Worm (Caenorhabditis elegans): Measurements from ENCODE around the gene srx-136.

DNA sequence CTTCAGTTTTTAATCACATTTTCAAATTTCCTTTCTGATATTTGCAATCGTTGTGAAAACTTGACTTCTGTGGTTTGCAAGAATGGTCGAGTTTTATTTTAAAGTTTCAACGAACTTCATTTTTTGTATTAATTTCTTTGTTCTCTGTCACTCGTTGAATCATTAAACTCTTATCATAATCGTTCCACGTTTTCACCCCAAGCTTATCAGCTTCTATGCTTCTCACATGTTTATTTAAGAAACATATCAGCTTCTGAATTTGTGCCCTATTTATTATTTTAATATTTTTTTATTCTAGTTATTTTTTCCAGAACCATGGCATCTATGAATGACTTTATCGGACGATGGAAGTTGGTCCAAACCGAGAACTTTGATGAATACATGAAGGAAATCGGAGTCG lies 22.0 kb downstream of the srx-136 start, which contains the start of gene lbp-7:
- TF ChIP-seq nhr-27 (tag; optimal IDR thresholded peaks at IDR 0.05) (no peak), attf-5 (GFP tag; optimal IDR thresholded peaks at IDR 0.05) (no peak), let-607 (tag; optimal IDR thresholded peaks at IDR 0.05) (no peak), K11D2.4 (GFP tag; IDR thresholded peaks at IDR 0.05) (no peak), bed-1 (GFP tag; IDR thresholded peaks at IDR 0.05) (no peak), gei-17 (GFP tag; optimal IDR thresholded peaks at IDR 0.05) (no peak), rcor-1 (GFP tag; IDR thresholded peaks at IDR 0.05) (no peak), mel-28 (tag; optimal IDR thresholded peaks at IDR 0.05; ENCODE audit: borderline replicate concordance) (no peak)
